Worm (Caenorhabditis elegans): ENCODE data around the gene ubh-4.

DNA sequence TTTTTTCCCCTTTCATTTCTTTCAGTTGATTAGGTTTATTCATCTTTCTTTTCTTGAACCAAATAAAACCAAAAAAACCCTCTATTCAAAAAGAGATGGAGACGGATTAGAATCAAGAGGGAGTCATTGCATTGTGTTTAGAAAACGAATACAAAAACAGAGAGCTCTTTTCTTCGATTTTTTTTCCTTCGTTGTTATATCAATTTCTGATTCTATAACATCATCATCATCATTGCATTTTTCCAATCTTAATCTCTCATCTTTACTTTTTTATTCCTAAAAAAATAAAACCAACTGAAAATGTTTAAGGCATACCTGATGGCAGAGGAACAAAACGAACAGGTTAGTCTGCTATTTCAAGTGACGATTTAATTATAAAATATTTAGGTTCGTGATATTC is 19.4 kb upstream of the ubh-4 start, which contains the start of gene T05H10.8:
- TF ChIP-seq nhr-76 (tag; optimal IDR thresholded peaks at IDR 0.05) (no peak), nhr-28 (tag; optimal IDR thresholded peaks at IDR 0.05) (no peak)
